Worm (Caenorhabditis elegans) whole organism, L3 larva: ENCODE data around the gene cdh-12.

Source experiments
- elt-1 ChIP-seq: fragments of 150-350 bp; optimal IDR thresholded peaks from 2 replicates; lab custom pipeline; 2014; ENCODE audit warnings: missing biosample characterization, missing genetic modification characterization
- elt-3 ChIP-seq, 3 experiments: fragments of 150-350 bp in 1 of 3; sonication (generic microtip) in 2 of 3; optimal IDR thresholded peaks; 2 replicates in 2 of 3; 4 replicates in 1 of 3; lab custom pipeline; 2014 to 2017; ENCODE audit warnings: missing biosample characterization in 3 of 3, missing genetic modification characterization in 3 of 3
- nhr-11 ChIP-seq: fragments of 150-350 bp; optimal IDR thresholded peaks from 2 replicates; lab custom pipeline; 2014; ENCODE audit warnings: missing biosample characterization, missing genetic modification characterization
- nhr-23 ChIP-seq: fragments of 150-350 bp; optimal IDR thresholded peaks from 2 replicates; lab custom pipeline; 2014; ENCODE audit warnings: missing biosample characterization, missing genetic modification reagents, missing genetic modification characterization
- nhr-76 ChIP-seq: fragments of 150-350 bp; sonication (generic microtip); optimal IDR thresholded peaks from 5 replicates; lab custom pipeline; 2014; ENCODE audit warnings: missing biosample characterization, missing genetic modification characterization
- skn-1 ChIP-seq: fragments of 150-350 bp; optimal IDR thresholded peaks from 2 replicates; lab custom pipeline; 2014; ENCODE audit warnings: missing biosample characterization, missing genetic modification characterization
- unc-62 ChIP-seq: fragments of 150-350 bp; sonication (generic microtip); optimal IDR thresholded peaks from 4 replicates; lab custom pipeline; 2014; ENCODE audit warnings: missing biosample characterization, missing genetic modification reagents, missing genetic modification characterization
- ztf-11 ChIP-seq: fragments of 150-350 bp; optimal IDR thresholded peaks from 2 replicates; lab custom pipeline; 2014; ENCODE audit warnings: missing biosample characterization, missing genetic modification characterization

DNA sequence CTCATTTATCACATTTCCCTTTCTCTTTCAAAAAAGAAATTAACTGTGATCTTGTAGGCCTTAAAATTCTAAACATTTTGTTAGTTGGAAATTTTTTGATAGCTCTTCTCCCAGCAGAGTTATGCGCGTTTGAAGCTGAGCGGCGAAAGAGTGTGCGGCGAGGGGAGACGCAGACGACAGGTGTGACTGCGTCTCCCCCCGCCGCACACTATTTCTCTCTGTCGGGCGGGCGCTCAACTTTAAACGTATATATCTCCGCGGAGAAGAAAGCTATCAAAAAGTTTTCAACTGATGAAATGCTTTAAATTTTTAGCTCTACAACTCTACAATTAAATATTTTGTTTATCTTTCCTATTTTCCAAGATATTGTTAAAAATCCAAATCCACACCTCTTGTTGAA lies 67.2 kb downstream of the cdh-12 start:
- TF ChIP-seq unc-62 (no peak), elt-3 (tag; optimal IDR thresholded peaks at IDR 0.05; lab: Kevin White, UChicago) (no peak), nhr-11 (no peak), elt-1 (no peak), skn-1 (tag; lab: Kevin White, UChicago) (no peak), ztf-11 (tag; lab: Kevin White, UChicago) (no peak), nhr-23 (tag; lab: Kevin White, UChicago) (no peak), nhr-76 (tag; lab: Kevin White, UChicago) (no peak)
